Fruit fly (Drosophila melanogaster) whole organism, embryonic: ENCODE measurements around the gene CG10589.

Experiments
- ATbp ChIP-seq: fragments of 200-800 bp; sonication (Bioruptor generic); optimal IDR thresholded peaks from 2 replicates; lab custom pipeline; 2017; ENCODE audit warnings: missing biosample characterization, mild to moderate bottlenecking, missing genetic modification characterization, missing genetic modification reagents
- Ada2b ChIP-seq: fragments of 200-800 bp; sonication (Bioruptor generic); IDR thresholded peaks from 2 replicates; pipeline ENCODE4 v1.3.6; 2022; ENCODE audit warnings: missing biosample characterization, missing genetic modification characterization
- Atf3 ChIP-seq: fragments of 200-800 bp; sonication (Bioruptor generic); optimal IDR thresholded peaks from 3 replicates; lab custom pipeline; 2016; ENCODE audit warnings: missing biosample characterization, missing genetic modification characterization
- Atf6 ChIP-seq: fragments of 200-800 bp; sonication (Bioruptor generic); IDR thresholded peaks from 2 replicates; pipeline ENCODE4 v1.3.6; 2022; ENCODE audit warnings: missing biosample characterization, missing genetic modification characterization
- B-H2 ChIP-seq: fragments of 200-800 bp; sonication (Bioruptor generic); optimal IDR thresholded peaks from 2 replicates; lab custom pipeline; 2018; ENCODE audit warnings: missing biosample characterization, mild to moderate bottlenecking, missing genetic modification characterization
- C15 ChIP-seq: fragments of 200-800 bp; sonication (Bioruptor generic); IDR thresholded peaks from 3 replicates; pipeline ENCODE4 v1.3.6; 2022; ENCODE audit warnings: missing biosample characterization, missing genetic modification characterization
- CG10543 ChIP-seq: fragments of 200-800 bp; sonication (Bioruptor generic); optimal IDR thresholded peaks from 3 replicates; lab custom pipeline; 2017; ENCODE audit warnings: missing biosample characterization, mild to moderate bottlenecking, missing genetic modification characterization, moderate library complexity
- CG11247 ChIP-seq: fragments of 200-800 bp; sonication (Bioruptor generic); IDR thresholded peaks from 2 replicates; pipeline ENCODE4 v1.3.6; 2022; ENCODE audit warnings: missing biosample characterization, missing genetic modification characterization
- CG11695 ChIP-seq: fragments of 200-800 bp; sonication (Bioruptor generic); IDR thresholded peaks from 3 replicates; pipeline ENCODE4 v1.3.6; 2022; ENCODE audit warnings: missing biosample characterization, missing genetic modification characterization
- CG11696 ChIP-seq: fragments of 200-800 bp; sonication (Bioruptor generic); IDR thresholded peaks from 2 replicates; pipeline ENCODE4 v1.3.6; 2022; ENCODE audit warnings: missing biosample characterization, missing genetic modification characterization
- CG12299 ChIP-seq: fragments of 200-800 bp; sonication (Bioruptor generic); optimal IDR thresholded peaks from 2 replicates; lab custom pipeline; 2018; ENCODE audit warnings: missing biosample characterization, mild to moderate bottlenecking, missing genetic modification characterization
- CG1233 ChIP-seq: fragments of 200-800 bp; sonication (Bioruptor generic); optimal IDR thresholded peaks from 4 replicates; lab custom pipeline; 2018; ENCODE audit warnings: missing biosample characterization, mild to moderate bottlenecking, missing genetic modification characterization
- CG12391 ChIP-seq: fragments of 200-800 bp; sonication (Bioruptor generic); optimal IDR thresholded peaks from 3 replicates; lab custom pipeline; 2018; ENCODE audit warnings: missing biosample characterization, mild to moderate bottlenecking, missing genetic modification characterization, moderate library complexity
- CG13123 ChIP-seq: fragments of 200-800 bp; sonication (Bioruptor generic); optimal IDR thresholded peaks from 2 replicates; lab custom pipeline; 2016; ENCODE audit warnings: missing biosample characterization, missing genetic modification characterization
- CG14710 ChIP-seq: fragments of 200-800 bp; sonication (Bioruptor generic); optimal IDR thresholded peaks from 3 replicates; lab custom pipeline; 2019; ENCODE audit warnings: missing biosample characterization, mild to moderate bottlenecking, missing genetic modification characterization, moderate library complexity
- CG33213 ChIP-seq: fragments of 200-800 bp; sonication (Bioruptor generic); optimal IDR thresholded peaks from 3 replicates; lab custom pipeline; 2016; ENCODE audit warnings: missing biosample characterization, missing genetic modification characterization
- CG4404 ChIP-seq: fragments of 200-800 bp; sonication (Bioruptor generic); IDR thresholded peaks from 2 replicates; pipeline ENCODE4 v1.3.6; 2022; ENCODE audit warnings: missing biosample characterization, missing genetic modification characterization
- CG8359 ChIP-seq: fragments of 200-800 bp; sonication (Bioruptor generic); optimal IDR thresholded peaks from 2 replicates; lab custom pipeline; 2017; ENCODE audit warnings: missing biosample characterization, mild to moderate bottlenecking, missing genetic modification characterization, borderline replicate concordance
- ERR ChIP-seq: fragments of 200-800 bp; sonication (Bioruptor generic); optimal IDR thresholded peaks from 2 replicates; lab custom pipeline; 2016; ENCODE audit warnings: missing biosample characterization, missing genetic modification characterization
- Ets97D ChIP-seq: fragments of 200-800 bp; sonication (Bioruptor generic); optimal IDR thresholded peaks from 3 replicates; lab custom pipeline; 2016; ENCODE audit warnings: missing biosample characterization, missing genetic modification characterization
- HLHmδ ChIP-seq: fragments of 200-800 bp; sonication (Bioruptor generic); optimal IDR thresholded peaks from 2 replicates; lab custom pipeline; 2018; ENCODE audit warnings: missing biosample characterization, mild to moderate bottlenecking, missing genetic modification characterization, moderate library complexity
- Hr39 ChIP-seq: fragments of >200 bp; optimal IDR thresholded peaks from 2 replicates; lab custom pipeline; 2017
- Hsf ChIP-seq: fragments of 200-800 bp; sonication (Bioruptor generic); optimal IDR thresholded peaks from 3 replicates; lab custom pipeline; 2016; ENCODE audit warnings: missing biosample characterization, missing genetic modification characterization
- Kr ChIP-seq: fragments of 200-800 bp; sonication (Bioruptor generic); optimal IDR thresholded peaks from 2 replicates; lab custom pipeline; 2017; ENCODE audit warnings: missing biosample characterization, mild to moderate bottlenecking, missing genetic modification characterization
- NC2β ChIP-seq: fragments of 200-800 bp; sonication (Bioruptor generic); optimal IDR thresholded peaks from 2 replicates; lab custom pipeline; 2016; ENCODE audit warnings: missing biosample characterization, missing genetic modification characterization
- Scr ChIP-seq: fragments of 200-800 bp; sonication (Bioruptor generic); IDR thresholded peaks from 2 replicates; pipeline ENCODE4 v1.3.6; 2022; ENCODE audit warnings: missing biosample characterization, missing genetic modification characterization; ENCODE audit not compliant: partially characterized antibody
- amos ChIP-seq: fragments of 200-800 bp; sonication (Bioruptor generic); IDR thresholded peaks from 2 replicates; pipeline ENCODE4 v1.3.6; 2022; ENCODE audit warnings: missing biosample characterization, missing genetic modification characterization; ENCODE audit not compliant: partially characterized antibody
- aop ChIP-seq: fragments of 200-800 bp; sonication (Bioruptor generic); IDR thresholded peaks from 2 replicates; pipeline ENCODE4 v1.3.6; 2022; ENCODE audit warnings: missing biosample characterization, missing genetic modification characterization
- ato ChIP-seq: fragments of 200-800 bp; sonication (Bioruptor generic); IDR thresholded peaks from 2 replicates; pipeline ENCODE4 v1.3.6; 2022; ENCODE audit warnings: missing biosample characterization, missing genetic modification characterization; ENCODE audit not compliant: partially characterized antibody
- bbx ChIP-seq: fragments of 200-800 bp; sonication (Bioruptor generic); IDR thresholded peaks from 2 replicates; pipeline ENCODE4 v1.3.6; 2022; ENCODE audit warnings: missing biosample characterization, missing genetic modification characterization; ENCODE audit not compliant: partially characterized antibody
- ci ChIP-seq: fragments of 200-800 bp; sonication (Bioruptor generic); IDR thresholded peaks from 3 replicates; pipeline ENCODE4 v1.3.6; 2022; ENCODE audit warnings: missing biosample characterization, missing genetic modification characterization
- crc ChIP-seq: fragments of 200-800 bp; sonication (Bioruptor generic); optimal IDR thresholded peaks from 2 replicates; lab custom pipeline; 2016; ENCODE audit warnings: missing biosample characterization, missing genetic modification characterization
- crol ChIP-seq: fragments of 200-800 bp; sonication (Bioruptor generic); IDR thresholded peaks from 2 replicates; pipeline ENCODE4 v1.3.6; 2022; ENCODE audit warnings: missing biosample characterization, missing genetic modification characterization
- dan ChIP-seq: fragments of 200-800 bp; sonication (Bioruptor generic); IDR thresholded peaks from 2 replicates; pipeline ENCODE4 v1.3.6; 2022; ENCODE audit warnings: missing biosample characterization, missing genetic modification characterization
- dimm ChIP-seq: fragments of 200-800 bp; sonication (Bioruptor generic); IDR thresholded peaks from 2 replicates; pipeline ENCODE4 v1.3.6; 2022; ENCODE audit warnings: missing biosample characterization, missing genetic modification characterization
- ems ChIP-seq: fragments of 200-800 bp; sonication (Bioruptor generic); optimal IDR thresholded peaks from 3 replicates; lab custom pipeline; 2016; ENCODE audit warnings: missing biosample characterization, missing genetic modification characterization
- fd64A ChIP-seq: fragments of 200-800 bp; sonication (Bioruptor generic); optimal IDR thresholded peaks from 3 replicates; lab custom pipeline; 2018; ENCODE audit warnings: missing biosample characterization, mild to moderate bottlenecking, missing genetic modification characterization
- fru ChIP-seq: fragments of >200 bp; optimal IDR thresholded peaks from 2 replicates; lab custom pipeline; 2017
- gce ChIP-seq: fragments of 200-800 bp; sonication (Bioruptor generic); IDR thresholded peaks from 3 replicates; pipeline ENCODE4 v1.3.6; 2022; ENCODE audit warnings: missing biosample characterization, missing genetic modification characterization
- gsb ChIP-seq: fragments of 200-800 bp; sonication (Bioruptor generic); IDR thresholded peaks from 2 replicates; pipeline ENCODE4 v1.3.6; 2022; ENCODE audit warnings: missing biosample characterization, missing genetic modification characterization
- ham ChIP-seq: fragments of 200-800 bp; sonication (Bioruptor generic); IDR thresholded peaks from 2 replicates; pipeline ENCODE4 v1.3.6; 2022; ENCODE audit warnings: missing biosample characterization, missing genetic modification characterization
- kah ChIP-seq: fragments of 200-800 bp; sonication (Bioruptor generic); optimal IDR thresholded peaks from 2 replicates; lab custom pipeline; 2018; ENCODE audit warnings: missing biosample characterization, mild to moderate bottlenecking, missing genetic modification characterization
- kay ChIP-seq: fragments of 200-800 bp; sonication (Bioruptor generic); optimal IDR thresholded peaks from 2 replicates; lab custom pipeline; 2016; ENCODE audit warnings: missing biosample characterization, missing genetic modification characterization
- oc ChIP-seq: fragments of 200-800 bp; sonication (Bioruptor generic); optimal IDR thresholded peaks from 2 replicates; lab custom pipeline; 2018; ENCODE audit warnings: missing biosample characterization, mild to moderate bottlenecking, missing genetic modification characterization, moderate library complexity
- pho ChIP-seq: fragments of 200-800 bp; sonication (Bioruptor generic); optimal IDR thresholded peaks from 2 replicates; lab custom pipeline; 2016; ENCODE audit warnings: missing biosample characterization, missing genetic modification characterization
- pros ChIP-seq: fragments of 200-800 bp; sonication (Bioruptor generic); optimal IDR thresholded peaks from 3 replicates; lab custom pipeline; 2019; ENCODE audit warnings: missing biosample characterization, mild to moderate bottlenecking, missing genetic modification characterization, moderate library complexity
- row ChIP-seq: fragments of 200-800 bp; sonication (Bioruptor generic); IDR thresholded peaks from 3 replicates; pipeline ENCODE4 v1.3.6; 2022; ENCODE audit warnings: missing biosample characterization, missing genetic modification characterization
- sqz ChIP-seq: fragments of 200-800 bp; sonication (Bioruptor generic); optimal IDR thresholded peaks from 3 replicates; lab custom pipeline; 2018; ENCODE audit warnings: missing biosample characterization, mild to moderate bottlenecking, missing genetic modification characterization
- stc ChIP-seq: fragments of 200-800 bp; sonication (Bioruptor generic); IDR thresholded peaks from 2 replicates; pipeline ENCODE4 v1.3.6; 2022; ENCODE audit warnings: missing biosample characterization, missing genetic modification characterization
- tap ChIP-seq: fragments of 200-800 bp; optimal IDR thresholded peaks from 3 replicates; lab custom pipeline; 2019; ENCODE audit warnings: missing biosample characterization, mild to moderate bottlenecking, missing genetic modification characterization, moderate library complexity
- tgo ChIP-seq: fragments of 200-800 bp; sonication (Bioruptor generic); IDR thresholded peaks from 3 replicates; pipeline ENCODE4 v1.3.6; 2022; ENCODE audit warnings: missing biosample characterization, missing genetic modification characterization
- tup ChIP-seq: fragments of 200-800 bp; sonication (Bioruptor generic); optimal IDR thresholded peaks from 2 replicates; lab custom pipeline; 2016; ENCODE audit warnings: missing biosample characterization, mild to moderate bottlenecking, missing genetic modification characterization, moderate library complexity

CG10589 gene

dm6 chr3L:20974600-20974999 is 47.0 kb downstream of the CG10589 start, which contains the start of gene CG33286:
TSS of gene CG33286 (minus strand) at chr3L:20974700.
- no peak for TF ChIP-seq CG4404 (GFP tag; lab: Robert Waterston, UW)
- TF ChIP-seq Scr (GFP tag; lab: Robert Waterston, UW): no peak
- no peak for TF ChIP-seq Hr39
- no peak for TF ChIP-seq CG12391 (tag; lab: Kevin White, UChicago)
- TF ChIP-seq crol (GFP tag; lab: Robert Waterston, UW): no peak
- TF ChIP-seq tap: no peak
- no peak for TF ChIP-seq aop
- TF ChIP-seq amos (GFP tag; lab: Robert Waterston, UW): no peak
- TF ChIP-seq B-H2 (GFP tag; lab: Kevin White, UChicago): no peak
- TF ChIP-seq Kr: no peak
- TF ChIP-seq kah (GFP tag; lab: Kevin White, UChicago): no peak
- no peak for TF ChIP-seq NC2β (GFP tag; lab: Kevin White, UChicago)
- TF ChIP-seq kay (GFP tag; lab: Kevin White, UChicago): no peak
- no peak for TF ChIP-seq Ets97D (GFP tag; lab: Kevin White, UChicago)
- TF ChIP-seq Hsf (GFP tag; lab: Kevin White, UChicago): no peak
- no peak for TF ChIP-seq tup (GFP tag; lab: Kevin White, UChicago)
- TF ChIP-seq ERR: no peak
- TF ChIP-seq CG11247 (GFP tag; lab: Robert Waterston, UW): no peak
- TF ChIP-seq fru (lab: Kevin White, UChicago): no peak

- TF ChIP-seq CG12299 (tag; lab: Kevin White, UChicago) (no peak), gsb (GFP tag; lab: Robert Waterston, UW) (no peak), amos (GFP tag; lab: Robert Waterston, UW) (no peak), ato (GFP tag; lab: Robert Waterston, UW) (no peak), Atf6 (no peak), ham (GFP tag; lab: Robert Waterston, UW) (no peak), stc (GFP tag; lab: Robert Waterston, UW) (0 out of 2 replicates have a peak, but pooled peaks have one; percentile 5), kay (GFP tag; lab: Kevin White, UChicago) (no peak), CG10543 (GFP tag; lab: Kevin White, UChicago) (no peak), CG11695 (GFP tag; lab: Robert Waterston, UW) (no peak), CG8359 (GFP tag; lab: Kevin White, UChicago) (no peak), CG11696 (GFP tag; lab: Robert Waterston, UW) (no peak), gce (GFP tag; lab: Robert Waterston, UW) (no peak), CG1233 (GFP tag; lab: Kevin White, UChicago) (no peak), oc (peak; percentile 19), fd64A (peak; percentile 31), ATbp (GFP tag; lab: Kevin White, UChicago) (peak; percentile 14), C15 (GFP tag; lab: Robert Waterston, UW) (no peak), row (GFP tag; lab: Robert Waterston, UW) (no peak), Atf3 (GFP tag; lab: Kevin White, UChicago) (no peak), dan (no peak), pros (no peak), ci (GFP tag; lab: Robert Waterston, UW) (peak; percentile 37; the same call in 1 of the 3 replicates), CG14710 (tag; lab: Kevin White, UChicago) (no peak), pho (GFP tag; lab: Kevin White, UChicago) (no peak), tgo (GFP tag; lab: Robert Waterston, UW) (no peak), bbx (GFP tag; lab: Robert Waterston, UW) (no peak), CG33213 (GFP tag; lab: Kevin White, UChicago) (no peak), Ada2b (GFP tag; lab: Robert Waterston, UW) (no peak), dimm (no peak), crc (GFP tag; lab: Kevin White, UChicago) (no peak), ems (GFP tag; lab: Kevin White, UChicago) (no peak), sqz (no peak), CG13123 (no peak), tap (no peak), HLHmδ (peak; percentile 12)
Measured at dm6 chr3L:20976383-20976782, 48.8 kb downstream of the CG10589 start.
